Worm (Caenorhabditis elegans): ENCODE data around the gene gcl-1.

The gcl-1 gene

DNA sequence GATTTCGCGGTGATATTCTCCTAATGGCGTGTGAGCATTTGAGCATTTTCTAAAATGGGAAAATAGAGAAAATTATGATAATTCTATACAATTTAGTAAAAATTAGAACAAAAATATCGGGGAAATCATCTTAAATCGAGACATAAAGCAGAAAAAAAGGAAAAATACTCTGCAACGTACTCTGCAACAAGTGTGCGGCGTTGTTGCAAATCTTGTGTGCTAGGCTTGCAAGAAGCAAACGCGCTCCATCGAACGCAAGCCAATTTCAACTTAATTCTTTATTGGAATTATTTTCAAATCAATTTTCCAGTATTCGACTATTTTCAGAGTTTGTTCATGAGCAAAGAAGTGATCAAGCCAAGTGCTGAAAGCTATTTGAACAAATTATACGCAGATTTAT lies 26.7 kb downstream of the gcl-1 start, which contains the start of the genes Y62E10A.20, Y62E10A.23 and mdt-9 (continued):
- TF ChIP-seq sma-9 (GFP tag; optimal IDR thresholded peaks at IDR 0.05) (peak; percentile 71), sma-9 (tag; optimal IDR thresholded peaks at IDR 0.05) (no peak), alr-1 (tag; optimal IDR thresholded peaks at IDR 0.05) (peak; percentile 36), lin-13 (GFP tag; optimal IDR thresholded peaks at IDR 0.05) (peak; percentile 78)

DNA sequence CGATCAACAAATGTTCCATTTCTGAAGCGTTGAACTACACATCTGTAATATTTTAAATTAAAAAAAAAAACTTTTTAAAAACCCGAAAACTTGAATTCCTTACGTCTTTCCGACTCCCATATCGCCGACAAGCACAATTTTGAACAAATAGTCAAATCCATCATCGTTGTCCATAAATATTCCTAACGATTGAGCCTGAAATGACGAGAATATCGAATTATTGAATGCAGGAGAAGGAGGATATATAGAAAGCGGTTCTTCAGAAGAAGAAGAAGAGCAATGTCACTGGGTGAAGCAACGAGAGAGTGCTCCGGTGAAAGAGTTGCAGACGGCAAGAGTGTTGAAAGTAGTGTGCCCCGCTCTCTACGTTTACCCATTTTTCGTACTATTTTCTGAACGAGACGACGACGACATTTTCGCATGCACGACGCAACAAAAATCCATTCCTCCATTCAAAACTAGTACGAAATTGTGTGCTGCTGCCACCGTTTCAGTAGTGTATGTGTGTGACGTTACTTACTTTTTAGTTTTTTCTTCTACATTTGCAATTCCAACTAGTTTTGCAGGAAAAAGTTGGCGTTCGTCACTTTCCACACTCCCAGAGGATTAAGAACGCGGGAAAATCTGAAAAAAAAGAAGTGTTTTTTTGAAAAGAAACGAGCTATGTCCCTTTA lies 28.8 kb downstream of the gcl-1 start, which contains the start of gene rab-19:
Gene rab-19 (minus strand): TSS at position 624 of the 674 bp plus-strand sequence.
- TF ChIP-seq lin-13 (GFP tag; optimal IDR thresholded peaks at IDR 0.05) (no peak), lsy-2 (tag; optimal IDR thresholded peaks at IDR 0.05) (peak in 1 of 2 experiments; percentile 35), mab-5 (tag; optimal IDR thresholded peaks at IDR 0.05) (no peak), C34F6.9 (tag; optimal IDR thresholded peaks at IDR 0.05) (peak; percentile 37), skn-1 (tag; optimal IDR thresholded peaks at IDR 0.05) (no peak), dmd-4 (tag; optimal IDR thresholded peaks at IDR 0.05) (no peak), crh-2 (tag; optimal IDR thresholded peaks at IDR 0.05) (no peak), nhr-21 (tag; optimal IDR thresholded peaks at IDR 0.05) (no peak), nhr-11 (tag; optimal IDR thresholded peaks at IDR 0.05) (no peak), aly-2 (tag; optimal IDR thresholded peaks at IDR 0.05) (no peak), ztf-1 (GFP tag; conservative IDR thresholded peaks at IDR 0.05) (no peak), sma-9 (GFP tag; optimal IDR thresholded peaks at IDR 0.05) (no peak), sma-9 (tag; optimal IDR thresholded peaks at IDR 0.05) (no peak), peb-1 (tag; optimal IDR thresholded peaks at IDR 0.05) (no peak), egl-27 (tag; optimal IDR thresholded peaks at IDR 0.05) (no peak), nhr-23 (tag; optimal IDR thresholded peaks at IDR 0.05) (no peak), ceh-16 (tag; optimal IDR thresholded peaks at IDR 0.05) (no peak), ama-1 (optimal IDR thresholded peaks at IDR 0.05) (no peak), ZK546.5 (tag; optimal IDR thresholded peaks at IDR 0.05) (no peak), fos-1 (tag; optimal IDR thresholded peaks at IDR 0.05) (no peak), sem-4 (tag; optimal IDR thresholded peaks at IDR 0.05) (no peak), nhr-129 (tag; optimal IDR thresholded peaks at IDR 0.05) (peak; percentile 87), unc-62 (GFP tag; optimal IDR thresholded peaks at IDR 0.05) (no peak), lin-11 (tag; optimal IDR thresholded peaks at IDR 0.05) (peak; percentile 37), ceh-82 (tag; optimal IDR thresholded peaks at IDR 0.05) (no peak), unc-55 (GFP tag; optimal IDR thresholded peaks at IDR 0.05) (no peak)

DNA sequence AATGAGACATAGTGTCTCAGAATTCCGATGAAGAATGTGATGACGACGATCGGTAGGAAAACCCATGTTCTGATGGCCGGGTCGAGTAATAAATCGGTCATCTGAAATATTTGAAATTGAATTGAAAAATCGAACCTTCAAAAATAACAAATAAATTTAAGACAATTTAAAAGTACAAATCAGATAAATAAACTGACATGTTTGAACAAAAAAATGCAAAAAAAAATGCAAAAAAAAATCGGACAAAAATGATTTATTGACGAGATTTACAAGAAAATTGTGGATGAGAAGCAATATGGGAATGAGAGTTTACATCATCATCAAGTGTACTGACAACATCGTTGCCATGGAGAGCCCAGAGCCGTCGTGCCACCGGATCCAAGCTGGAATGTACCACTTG lies 30.9 kb downstream of the gcl-1 start, which contains the start of gene emc-3:
Gene emc-3 (minus strand): TSS at position 101 of the 400 bp plus-strand sequence.
- TF ChIP-seq dmd-4 (tag; optimal IDR thresholded peaks at IDR 0.05) (no peak), unc-39 (tag; optimal IDR thresholded peaks at IDR 0.05) (no peak), ceh-16 (tag; optimal IDR thresholded peaks at IDR 0.05) (no peak), C34F6.9 (tag; optimal IDR thresholded peaks at IDR 0.05) (no peak), nhr-77 (tag; optimal IDR thresholded peaks at IDR 0.05) (no peak), ceh-82 (tag; optimal IDR thresholded peaks at IDR 0.05) (no peak), ztf-1 (GFP tag; conservative IDR thresholded peaks at IDR 0.05) (no peak), nhr-25 (tag; optimal IDR thresholded peaks at IDR 0.05) (no peak), sma-9 (GFP tag; optimal IDR thresholded peaks at IDR 0.05) (no peak), sma-9 (tag; optimal IDR thresholded peaks at IDR 0.05) (no peak), nhr-23 (tag; optimal IDR thresholded peaks at IDR 0.05) (no peak), nhr-11 (tag; optimal IDR thresholded peaks at IDR 0.05) (no peak), lsy-2 (tag; optimal IDR thresholded peaks at IDR 0.05) (no peak), nhr-21 (tag; optimal IDR thresholded peaks at IDR 0.05) (no peak), lin-39 (tag; optimal IDR thresholded peaks at IDR 0.05) (no peak), Y55F3AM.14 (GFP tag; optimal IDR thresholded peaks at IDR 0.05) (no peak)

DNA sequence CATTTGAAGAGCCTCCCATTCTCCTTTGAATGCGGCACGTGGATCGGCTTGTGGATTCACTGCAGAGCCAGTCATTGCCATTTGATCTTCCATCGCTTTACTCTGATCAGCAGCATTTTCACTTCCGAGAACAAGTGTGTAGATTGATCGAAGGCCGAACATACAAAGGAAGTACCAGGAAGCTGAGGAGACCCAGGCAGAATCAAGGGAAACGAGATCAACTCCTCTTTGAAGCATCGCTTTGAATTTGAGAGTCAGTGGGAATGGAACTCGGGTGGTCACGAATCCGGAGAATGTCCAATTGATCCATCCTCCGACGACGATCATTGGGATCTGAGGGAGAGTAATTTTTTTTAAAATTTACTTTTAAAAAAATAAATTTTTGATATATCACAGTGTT lies 32.2 kb downstream of the gcl-1 start:
- TF ChIP-seq nhr-11 (tag; optimal IDR thresholded peaks at IDR 0.05) (no peak), nhr-77 (tag; optimal IDR thresholded peaks at IDR 0.05) (no peak), egl-27 (tag; optimal IDR thresholded peaks at IDR 0.05) (no peak), sma-3 (GFP tag; optimal IDR thresholded peaks at IDR 0.05) (no peak), lin-13 (GFP tag; optimal IDR thresholded peaks at IDR 0.05) (no peak), gmeb-1 (tag; optimal IDR thresholded peaks at IDR 0.05) (no peak), nhr-21 (tag; optimal IDR thresholded peaks at IDR 0.05) (no peak), ztf-1 (GFP tag; conservative IDR thresholded peaks at IDR 0.05) (no peak), sem-4 (tag; optimal IDR thresholded peaks at IDR 0.05) (no peak), ztf-4 (tag; optimal IDR thresholded peaks at IDR 0.05) (no peak), nhr-129 (tag; optimal IDR thresholded peaks at IDR 0.05) (no peak), sma-9 (GFP tag; optimal IDR thresholded peaks at IDR 0.05) (no peak), sma-9 (tag; optimal IDR thresholded peaks at IDR 0.05) (no peak), lin-39 (tag; optimal IDR thresholded peaks at IDR 0.05) (no peak), lin-11 (tag; optimal IDR thresholded peaks at IDR 0.05) (no peak), peb-1 (tag; optimal IDR thresholded peaks at IDR 0.05) (no peak), mbf-1 (tag; optimal IDR thresholded peaks at IDR 0.05) (no peak), ztf-11 (tag; optimal IDR thresholded peaks at IDR 0.05) (no peak), mdl-1 (tag; optimal IDR thresholded peaks at IDR 0.05) (no peak), nhr-12 (tag; optimal IDR thresholded peaks at IDR 0.05) (no peak)
